Worm (Caenorhabditis elegans) whole organism, L3 larva: ENCODE data around the gene C33D9.10.

Source experiments
- R02D3.7 ChIP-seq: fragments of 150-350 bp; optimal IDR thresholded peaks from 2 replicates; lab custom pipeline; 2014; ENCODE audit warnings: missing biosample characterization, missing genetic modification characterization
- ZK546.5 ChIP-seq: sonication (generic microtip); optimal IDR thresholded peaks from 2 replicates; lab custom pipeline; 2017; ENCODE audit warnings: missing biosample characterization, missing genetic modification characterization
- aly-2 ChIP-seq: fragments of 150-350 bp; optimal IDR thresholded peaks from 2 replicates; lab custom pipeline; 2014; ENCODE audit warnings: missing biosample characterization, missing genetic modification characterization
- ama-1 ChIP-seq: fragments of 150-350 bp; optimal IDR thresholded peaks from 2 replicates; lab custom pipeline; 2018
- ceh-16 ChIP-seq: sonication (generic microtip); optimal IDR thresholded peaks from 2 replicates; lab custom pipeline; 2017; ENCODE audit warnings: missing biosample characterization, missing genetic modification characterization
- ceh-28 ChIP-seq: fragments of 150-350 bp; optimal IDR thresholded peaks from 2 replicates; lab custom pipeline; 2014; ENCODE audit warnings: missing biosample characterization, missing genetic modification reagents, missing genetic modification characterization
- ceh-82 ChIP-seq: fragments of 150-350 bp; optimal IDR thresholded peaks from 2 replicates; lab custom pipeline; 2014; ENCODE audit warnings: missing biosample characterization, missing genetic modification characterization
- ceh-9 ChIP-seq: sonication (generic microtip); optimal IDR thresholded peaks from 2 replicates; lab custom pipeline; 2018; ENCODE audit warnings: missing biosample characterization, missing genetic modification characterization
- daf-12 ChIP-seq: fragments of 150-350 bp; optimal IDR thresholded peaks from 2 replicates; lab custom pipeline; 2014; ENCODE audit warnings: missing biosample characterization, missing genetic modification reagents, missing genetic modification characterization
- egl-27 ChIP-seq: sonication (generic microtip); optimal IDR thresholded peaks from 4 replicates; lab custom pipeline; 2017; ENCODE audit warnings: missing biosample characterization, missing genetic modification reagents, missing genetic modification characterization
- egl-5 ChIP-seq: fragments of 150-350 bp; optimal IDR thresholded peaks from 2 replicates; lab custom pipeline; 2017; ENCODE audit warnings: missing biosample characterization, missing genetic modification reagents, missing genetic modification characterization, inconsistent platforms
- elt-1 ChIP-seq: fragments of 150-350 bp; optimal IDR thresholded peaks from 2 replicates; lab custom pipeline; 2014; ENCODE audit warnings: missing biosample characterization, missing genetic modification characterization
- elt-2 ChIP-seq: sonication (generic microtip); optimal IDR thresholded peaks from 2 replicates; lab custom pipeline; 2016; ENCODE audit warnings: missing genetic modification reagents, mild to moderate bottlenecking, missing genetic modification characterization, missing compliant biosample characterization
- eor-1 ChIP-seq, 2 experiments: fragments of 150-350 bp; optimal IDR thresholded peaks; 2 replicates each; lab custom pipeline; 2014 to 2018; ENCODE audit warnings: missing biosample characterization in 2 of 2, missing genetic modification characterization in 2 of 2
- fkh-2 ChIP-seq: fragments of 150-350 bp; optimal IDR thresholded peaks from 2 replicates; lab custom pipeline; 2014; ENCODE audit warnings: missing biosample characterization, missing genetic modification reagents, missing genetic modification characterization
- hmg-11 ChIP-seq: sonication (generic microtip); optimal IDR thresholded peaks from 2 replicates; lab custom pipeline; 2016; ENCODE audit warnings: missing genetic modification characterization, missing compliant biosample characterization
- jun-1 ChIP-seq: fragments of 150-350 bp; optimal IDR thresholded peaks from 2 replicates; lab custom pipeline; 2014; ENCODE audit warnings: missing biosample characterization, missing genetic modification reagents, missing genetic modification characterization
- lin-15B ChIP-seq: fragments of 150-350 bp; optimal IDR thresholded peaks from 2 replicates; lab custom pipeline; 2014; ENCODE audit warnings: missing biosample characterization, missing genetic modification characterization
- lin-39 ChIP-seq: fragments of 150-350 bp; optimal IDR thresholded peaks from 2 replicates; lab custom pipeline; 2018; ENCODE audit warnings: missing biosample characterization, missing genetic modification reagents, missing genetic modification characterization
- lsy-12 ChIP-seq: sonication (generic microtip); optimal IDR thresholded peaks from 2 replicates; lab custom pipeline; 2016; ENCODE audit warnings: mild to moderate bottlenecking, missing genetic modification characterization, missing compliant biosample characterization
- mdl-1 ChIP-seq: fragments of 150-350 bp; optimal IDR thresholded peaks from 2 replicates; lab custom pipeline; 2014; ENCODE audit warnings: missing biosample characterization, missing genetic modification characterization
- mml-1 ChIP-seq: fragments of 150-350 bp; sonication (generic microtip); optimal IDR thresholded peaks from 3 replicates; lab custom pipeline; 2014; ENCODE audit warnings: missing biosample characterization, missing genetic modification characterization
- nfya-1 ChIP-seq: sonication (generic microtip); optimal IDR thresholded peaks from 2 replicates; lab custom pipeline; 2017; ENCODE audit warnings: missing genetic modification characterization, mild to moderate bottlenecking, missing compliant biosample characterization, antibody characterized with exemption, moderate library complexity; ENCODE audit not compliant: insufficient read depth
- nhr-11 ChIP-seq: fragments of 150-350 bp; optimal IDR thresholded peaks from 2 replicates; lab custom pipeline; 2014; ENCODE audit warnings: missing biosample characterization, missing genetic modification characterization
- nhr-12 ChIP-seq: fragments of 150-350 bp; optimal IDR thresholded peaks from 2 replicates; lab custom pipeline; 2014; ENCODE audit warnings: missing biosample characterization, missing genetic modification characterization
- nhr-23 ChIP-seq: fragments of 150-350 bp; optimal IDR thresholded peaks from 2 replicates; lab custom pipeline; 2014; ENCODE audit warnings: missing biosample characterization, missing genetic modification reagents, missing genetic modification characterization
- nhr-237 ChIP-seq: fragments of 150-350 bp; optimal IDR thresholded peaks from 2 replicates; lab custom pipeline; 2014; ENCODE audit warnings: missing biosample characterization, missing genetic modification characterization
- nhr-25 ChIP-seq: sonication (generic microtip); optimal IDR thresholded peaks from 2 replicates; lab custom pipeline; 2017; ENCODE audit warnings: missing biosample characterization, missing genetic modification characterization
- nhr-28 ChIP-seq: fragments of 150-350 bp; optimal IDR thresholded peaks from 2 replicates; lab custom pipeline; 2014; ENCODE audit warnings: missing biosample characterization, missing genetic modification characterization
- nhr-43 ChIP-seq: sonication (generic microtip); optimal IDR thresholded peaks from 2 replicates; lab custom pipeline; 2016; ENCODE audit warnings: mild to moderate bottlenecking, missing genetic modification characterization, missing compliant biosample characterization; ENCODE audit not compliant: poor library complexity, severe bottlenecking
- nhr-67 ChIP-seq: fragments of 150-350 bp; optimal IDR thresholded peaks from 2 replicates; lab custom pipeline; 2014; ENCODE audit warnings: missing biosample characterization, missing genetic modification characterization
- nhr-76 ChIP-seq: fragments of 150-350 bp; sonication (generic microtip); optimal IDR thresholded peaks from 5 replicates; lab custom pipeline; 2014; ENCODE audit warnings: missing biosample characterization, missing genetic modification characterization
- nhr-77 ChIP-seq: fragments of 150-350 bp; optimal IDR thresholded peaks from 2 replicates; lab custom pipeline; 2014; ENCODE audit warnings: missing biosample characterization, missing genetic modification characterization
- pha-4 ChIP-seq: fragments of 150-350 bp; optimal IDR thresholded peaks from 2 replicates; lab custom pipeline; 2014; ENCODE audit warnings: missing biosample characterization, missing genetic modification reagents, missing genetic modification characterization
- pqm-1 ChIP-seq: fragments of 150-350 bp; optimal IDR thresholded peaks from 2 replicates; lab custom pipeline; 2017; ENCODE audit warnings: missing biosample characterization, missing genetic modification characterization, inconsistent platforms
- skn-1 ChIP-seq: fragments of 150-350 bp; optimal IDR thresholded peaks from 2 replicates; lab custom pipeline; 2014; ENCODE audit warnings: missing biosample characterization, missing genetic modification characterization
- snpc-4 ChIP-seq: fragments of 150-350 bp; optimal IDR thresholded peaks from 2 replicates; lab custom pipeline; 2014; ENCODE audit warnings: missing biosample characterization, missing genetic modification characterization
- tbx-2 ChIP-seq: sonication (generic microtip); optimal IDR thresholded peaks from 2 replicates; lab custom pipeline; 2016; ENCODE audit warnings: mild to moderate bottlenecking, missing genetic modification characterization, missing compliant biosample characterization
- unc-39 ChIP-seq: sonication (generic microtip); optimal IDR thresholded peaks from 4 replicates; lab custom pipeline; 2017; ENCODE audit warnings: missing biosample characterization, missing genetic modification characterization
- unc-62 ChIP-seq: fragments of 150-350 bp; sonication (generic microtip); optimal IDR thresholded peaks from 4 replicates; lab custom pipeline; 2014; ENCODE audit warnings: missing biosample characterization, missing genetic modification reagents, missing genetic modification characterization
- zag-1 ChIP-seq: fragments of 150-350 bp; optimal IDR thresholded peaks from 2 replicates; lab custom pipeline; 2014; ENCODE audit warnings: missing biosample characterization, missing genetic modification characterization
- ztf-11 ChIP-seq: fragments of 150-350 bp; optimal IDR thresholded peaks from 2 replicates; lab custom pipeline; 2014; ENCODE audit warnings: missing biosample characterization, missing genetic modification characterization
- ztf-4 ChIP-seq: fragments of 150-350 bp; optimal IDR thresholded peaks from 2 replicates; lab custom pipeline; 2014; ENCODE audit warnings: missing biosample characterization, missing genetic modification characterization

C33D9.10 gene

DNA sequence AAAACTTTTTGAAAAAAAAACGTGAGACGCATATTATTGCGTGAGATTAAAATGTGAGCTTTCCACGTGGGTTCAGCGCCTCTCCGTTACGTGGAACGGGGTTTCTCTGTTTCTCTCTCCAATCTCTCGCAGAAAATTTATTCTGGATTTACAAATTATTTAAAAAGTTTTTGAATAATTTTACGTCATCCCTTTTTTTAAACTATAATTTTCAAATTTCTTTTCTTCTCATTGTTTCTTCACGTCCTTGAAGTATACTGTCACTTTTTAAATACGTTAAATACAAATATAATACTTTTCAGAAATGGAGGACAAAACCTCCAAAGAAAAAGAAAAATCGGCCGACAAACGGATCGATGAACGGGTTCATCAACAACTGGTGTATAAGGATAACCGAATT is 39.6 kb upstream of the C33D9.10 start, which contains the start of gene T28C6.7:
Gene T28C6.7, plus strand, starts transcription at position 301 of the 400 bp plus-strand sequence.
- TF ChIP-seq ZK546.5 (no peak), elt-1 (no peak), ztf-11 (tag; lab: Kevin White, UChicago) (no peak), snpc-4 (tag; lab: Kevin White, UChicago) (no peak), unc-39 (no peak), nhr-43 (tag; lab: Kevin White, UChicago) (no peak), nhr-237 (tag; lab: Kevin White, UChicago) (no peak), pqm-1 (tag; lab: Kevin White, UChicago) (no peak)

DNA sequence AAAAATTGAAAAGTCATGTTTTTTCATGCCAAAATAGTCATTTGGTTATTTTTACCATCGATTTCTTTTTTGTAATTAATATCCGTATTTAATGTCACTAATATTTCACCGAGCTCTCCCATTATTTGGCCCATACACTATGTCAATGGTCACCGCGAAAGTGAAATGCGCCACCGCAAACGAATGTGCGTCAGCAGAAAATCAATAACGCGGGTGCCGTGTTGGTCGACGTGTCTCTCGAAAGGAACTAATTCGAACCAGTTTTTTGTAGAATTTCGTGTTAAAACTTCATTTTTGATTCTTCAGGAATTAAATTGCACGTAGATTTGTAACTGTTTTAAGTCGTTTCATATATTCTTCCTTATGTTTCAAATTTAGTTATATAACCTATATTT is 38.7 kb upstream of the C33D9.10 start:
- TF ChIP-seq lin-15B (tag; lab: Kevin White, UChicago) (peak; percentile 19), daf-12 (no peak), ztf-11 (tag; lab: Kevin White, UChicago) (no peak), pha-4 (tag; lab: Kevin White, UChicago) (peak; percentile 9), elt-2 (tag; lab: Kevin White, UChicago) (no peak), nhr-77 (no peak), mdl-1 (no peak), eor-1 (tag; optimal IDR thresholded peaks at IDR 0.05; lab: Kevin White, UChicago) (no peak), hmg-11 (peak; percentile 65), nhr-76 (tag; lab: Kevin White, UChicago) (no peak), zag-1 (no peak), lsy-12 (no peak), unc-39 (no peak), elt-1 (no peak), ZK546.5 (no peak), aly-2 (tag; lab: Kevin White, UChicago) (no peak), ceh-28 (tag; lab: Kevin White, UChicago) (peak; percentile 22), nhr-11 (tag; lab: Kevin White, UChicago) (no peak), nhr-28 (no peak), nhr-23 (tag; lab: Kevin White, UChicago) (no peak), mml-1 (no peak), egl-5 (no peak), fkh-2 (tag; lab: Kevin White, UChicago) (no peak), pqm-1 (tag; lab: Kevin White, UChicago) (no peak), lin-39 (no peak), unc-62 (no peak), ama-1 (lab: Kevin White, UChicago) (no peak), nhr-67 (no peak), snpc-4 (tag; lab: Kevin White, UChicago) (no peak), egl-27 (tag; lab: Kevin White, UChicago) (no peak), jun-1 (tag; lab: Kevin White, UChicago) (peak; percentile 7), nhr-12 (tag; lab: Kevin White, UChicago) (no peak), nhr-25 (tag; lab: Kevin White, UChicago) (peak; percentile 3), ceh-16 (tag; lab: Kevin White, UChicago) (no peak), nfya-1 (tag; lab: Kevin White, UChicago) (peak; percentile 37), skn-1 (tag; lab: Kevin White, UChicago) (no peak), R02D3.7 (tag; lab: Kevin White, UChicago) (no peak), ztf-4 (tag; lab: Kevin White, UChicago) (no peak), nhr-237 (tag; lab: Kevin White, UChicago) (no peak)

DNA sequence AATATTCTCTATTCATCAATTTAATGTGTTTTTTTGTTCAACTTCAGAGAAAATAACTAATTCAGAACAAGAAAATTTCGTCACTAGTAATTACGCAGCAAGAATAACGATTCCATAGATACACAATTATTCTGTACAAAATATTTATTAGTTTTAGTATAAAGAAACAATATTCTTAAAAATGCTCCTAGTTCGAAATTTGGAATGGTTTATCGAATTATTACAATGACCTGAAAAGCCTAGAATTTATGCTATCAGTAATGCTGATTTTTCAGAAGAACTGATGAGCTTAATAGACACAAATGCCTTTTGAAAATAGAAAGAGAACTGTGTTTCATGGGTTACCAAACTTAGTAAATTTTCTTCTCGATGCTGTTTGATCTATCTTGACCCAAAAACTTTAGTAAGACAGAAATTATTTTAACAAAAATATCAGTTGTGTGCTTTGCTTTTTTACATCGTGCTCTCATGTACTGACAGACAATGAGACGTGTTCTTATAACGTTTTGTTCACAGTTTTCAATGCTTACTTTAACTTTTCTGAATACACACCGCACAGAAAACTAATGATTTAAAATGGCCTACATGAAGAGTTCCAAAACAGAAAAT is 38.2 kb upstream of the C33D9.10 start:
- TF ChIP-seq lsy-12 (peak; percentile 6), nhr-25 (tag; lab: Kevin White, UChicago) (peak; percentile 58), unc-39 (no peak), lin-15B (tag; lab: Kevin White, UChicago) (no peak), tbx-2 (tag; lab: Kevin White, UChicago) (no peak), ceh-28 (tag; lab: Kevin White, UChicago) (peak; percentile 37), nhr-23 (tag; lab: Kevin White, UChicago) (peak; percentile 31), ceh-82 (tag; lab: Kevin White, UChicago) (peak; percentile 70), ceh-9 (tag; lab: Kevin White, UChicago) (no peak), nfya-1 (tag; lab: Kevin White, UChicago) (no peak), elt-1 (peak; percentile 9), R02D3.7 (tag; lab: Kevin White, UChicago) (peak; percentile 49), zag-1 (no peak), aly-2 (tag; lab: Kevin White, UChicago) (peak; percentile 11), nhr-11 (tag; lab: Kevin White, UChicago) (no peak), nhr-43 (tag; lab: Kevin White, UChicago) (peak; percentile 73), mdl-1 (no peak), nhr-77 (peak; percentile 56), fkh-2 (tag; lab: Kevin White, UChicago) (no peak)
